Worm (Caenorhabditis elegans) whole organism, young adult: Measurements from ENCODE around the gene nhr-269.

Experiments used
- C06A6.2 ChIP-seq: fragments of 200-800 bp; sonication (Bioruptor generic); conservative IDR thresholded peaks from 2 replicates; pipeline ENCODE4 v1.3.6; 2022; ENCODE audit warnings: missing genetic modification characterization, missing compliant biosample characterization
- F10E7.11 ChIP-seq: sonication (generic microtip); optimal IDR thresholded peaks from 2 replicates; lab custom pipeline; 2017; ENCODE audit warnings: mild to moderate bottlenecking, missing genetic modification characterization, moderate library complexity, missing compliant biosample characterization
- F23B12.7 ChIP-seq: sonication (generic microtip); optimal IDR thresholded peaks from 2 replicates; lab custom pipeline; 2017; ENCODE audit warnings: missing genetic modification characterization, mild to moderate bottlenecking, missing compliant biosample characterization, antibody characterized with exemption, moderate library complexity; ENCODE audit not compliant: insufficient read depth
- F33H1.4 ChIP-seq: fragments of 200-800 bp; sonication (Bioruptor generic); IDR thresholded peaks from 2 replicates; pipeline ENCODE4 v1.3.6; 2022; ENCODE audit warnings: missing genetic modification reagents, missing genetic modification characterization, missing compliant biosample characterization
- F37B4.10 ChIP-seq: fragments of 200-800 bp; sonication (Bioruptor generic); IDR thresholded peaks from 2 replicates; pipeline ENCODE4 v1.3.6; 2022; ENCODE audit warnings: missing genetic modification characterization, missing compliant biosample characterization
- F39B2.1 ChIP-seq: fragments of 200-800 bp; sonication (Bioruptor generic); IDR thresholded peaks from 2 replicates; pipeline ENCODE4 v1.3.6; 2022; ENCODE audit warnings: missing genetic modification reagents, missing genetic modification characterization, missing compliant biosample characterization
- F49E8.2 ChIP-seq: sonication (generic microtip); optimal IDR thresholded peaks from 3 replicates; lab custom pipeline; 2017; ENCODE audit warnings: missing genetic modification characterization, mild to moderate bottlenecking, missing compliant biosample characterization, antibody characterized with exemption, moderate library complexity; ENCODE audit not compliant: insufficient read depth
- F52B5.7 ChIP-seq: sonication (generic microtip); optimal IDR thresholded peaks from 2 replicates; lab custom pipeline; 2016; ENCODE audit warnings: mild to moderate bottlenecking, missing genetic modification characterization, missing compliant biosample characterization
- F55B11.4 ChIP-seq: sonication (generic microtip); optimal IDR thresholded peaks from 2 replicates; lab custom pipeline; 2016; ENCODE audit warnings: missing compliant biosample characterization, missing genetic modification characterization, borderline replicate concordance; ENCODE audit not compliant: insufficient read depth
- F57A8.1 ChIP-seq: fragments of 200-800 bp; sonication (Bioruptor generic); optimal IDR thresholded peaks from 2 replicates; lab custom pipeline; 2018; ENCODE audit warnings: mild to moderate bottlenecking, missing genetic modification characterization, moderate library complexity, missing compliant biosample characterization
- T07F8.4 ChIP-seq: sonication (generic microtip); optimal IDR thresholded peaks from 2 replicates; lab custom pipeline; 2016; ENCODE audit warnings: mild to moderate bottlenecking, missing genetic modification characterization, moderate library complexity, missing compliant biosample characterization
- Y53G8AR.9 ChIP-seq: fragments of 200-800 bp; sonication (Bioruptor generic); conservative IDR thresholded peaks from 2 replicates; pipeline ENCODE4 v1.3.6; 2022; ENCODE audit warnings: missing genetic modification reagents, missing genetic modification characterization, missing compliant biosample characterization
- Y56A3A.18 ChIP-seq: fragments of 200-800 bp; sonication (Bioruptor generic); IDR thresholded peaks from 2 replicates; pipeline ENCODE4 v1.3.6; 2022; ENCODE audit warnings: missing genetic modification reagents, missing genetic modification characterization, missing compliant biosample characterization
- Y79H2A.3 ChIP-seq: fragments of 200-800 bp; sonication (Bioruptor generic); conservative IDR thresholded peaks from 2 replicates; pipeline ENCODE4 v1.3.6; 2022; ENCODE audit warnings: missing genetic modification reagents, missing genetic modification characterization, missing compliant biosample characterization
- Y95B8A.8 ChIP-seq: fragments of 200-800 bp; sonication (Bioruptor generic); IDR thresholded peaks from 2 replicates; pipeline ENCODE4 v1.3.6; 2022; ENCODE audit warnings: missing genetic modification reagents, missing genetic modification characterization, missing compliant biosample characterization
- aptf-3 ChIP-seq: fragments of 200-800 bp; sonication (Bioruptor generic); IDR thresholded peaks from 2 replicates; pipeline ENCODE4 v1.3.6; 2022; ENCODE audit warnings: missing genetic modification characterization, missing compliant biosample characterization
- ceh-100 ChIP-seq: fragments of 200-800 bp; sonication (Bioruptor generic); IDR thresholded peaks from 2 replicates; pipeline ENCODE4 v1.3.6; 2022; ENCODE audit warnings: missing genetic modification reagents, missing genetic modification characterization, missing compliant biosample characterization
- ceh-27 ChIP-seq: fragments of 200-800 bp; sonication (Bioruptor generic); optimal IDR thresholded peaks from 2 replicates; lab custom pipeline; 2018; ENCODE audit warnings: mild to moderate bottlenecking, missing genetic modification characterization, moderate library complexity, missing compliant biosample characterization
- ceh-58 ChIP-seq: fragments of 200-800 bp; sonication (Bioruptor generic); IDR thresholded peaks from 2 replicates; pipeline ENCODE4 v1.3.6; 2022; ENCODE audit warnings: missing genetic modification characterization, missing compliant biosample characterization
- dox-1 ChIP-seq: fragments of 200-800 bp; sonication (Bioruptor generic); IDR thresholded peaks from 2 replicates; pipeline ENCODE4 v1.3.6; 2022; ENCODE audit warnings: missing genetic modification reagents, missing genetic modification characterization, missing compliant biosample characterization
- egl-18 ChIP-seq: fragments of 200-800 bp; sonication (Bioruptor generic); IDR thresholded peaks from 2 replicates; pipeline ENCODE4 v1.3.6; 2022; ENCODE audit warnings: missing genetic modification reagents, missing genetic modification characterization, missing compliant biosample characterization
- egl-44 ChIP-seq: fragments of 200-800 bp; sonication (Bioruptor generic); IDR thresholded peaks from 2 replicates; pipeline ENCODE4 v1.3.6; 2022; ENCODE audit warnings: missing genetic modification reagents, missing genetic modification characterization, missing compliant biosample characterization
- gei-17 ChIP-seq: fragments of 200-800 bp; sonication (Bioruptor generic); optimal IDR thresholded peaks from 2 replicates; lab custom pipeline; 2018; ENCODE audit warnings: mild to moderate bottlenecking, missing genetic modification characterization, missing compliant biosample characterization
- him-1 ChIP-seq: sonication (generic microtip); optimal IDR thresholded peaks from 2 replicates; lab custom pipeline; 2016; ENCODE audit warnings: missing genotype, missing genetic modification reagents, missing genetic modification characterization, missing compliant biosample characterization
- hlh-26 ChIP-seq: fragments of 200-800 bp; sonication (Bioruptor generic); conservative IDR thresholded peaks from 2 replicates; pipeline ENCODE4 v1.3.6; 2022; ENCODE audit warnings: missing genetic modification reagents, missing genetic modification characterization, missing compliant biosample characterization
- hrde-1 ChIP-seq: sonication (generic microtip); optimal IDR thresholded peaks from 2 replicates; lab custom pipeline; 2016; ENCODE audit warnings: missing genetic modification characterization, mild to moderate bottlenecking, missing compliant biosample characterization, moderate library complexity, missing genotype, missing genetic modification reagents, borderline replicate concordance
- lag-1 ChIP-seq: fragments of 200-800 bp; sonication (Bioruptor generic); IDR thresholded peaks from 2 replicates; pipeline ENCODE4 v1.3.6; 2022; ENCODE audit warnings: missing genetic modification reagents, missing genetic modification characterization, missing compliant biosample characterization
- lin-40 ChIP-seq: sonication (generic microtip); optimal IDR thresholded peaks from 2 replicates; lab custom pipeline; 2016; ENCODE audit warnings: missing genetic modification characterization, mild to moderate bottlenecking, missing compliant biosample characterization, missing genotype, missing genetic modification reagents
- lin-54 ChIP-seq: fragments of 200-800 bp; sonication (Bioruptor generic); optimal IDR thresholded peaks from 2 replicates; lab custom pipeline; 2018; ENCODE audit warnings: mild to moderate bottlenecking, missing genetic modification characterization, missing compliant biosample characterization
- lsy-27 ChIP-seq: sonication (generic microtip); optimal IDR thresholded peaks from 2 replicates; lab custom pipeline; 2017; ENCODE audit warnings: missing genetic modification characterization, mild to moderate bottlenecking, missing compliant biosample characterization, antibody characterized with exemption, missing genotype, borderline replicate concordance; ENCODE audit not compliant: insufficient read depth
- madf-10 ChIP-seq: sonication (generic microtip); optimal IDR thresholded peaks from 2 replicates; lab custom pipeline; 2016; ENCODE audit warnings: mild to moderate bottlenecking, missing genetic modification characterization, missing compliant biosample characterization
- mcd-1 ChIP-seq: fragments of 200-800 bp; sonication (Bioruptor generic); IDR thresholded peaks from 2 replicates; pipeline ENCODE4 v1.3.6; 2022; ENCODE audit warnings: missing genetic modification reagents, missing genetic modification characterization, missing compliant biosample characterization
- mel-28 ChIP-seq: sonication (generic microtip); optimal IDR thresholded peaks from 2 replicates; lab custom pipeline; 2016; ENCODE audit warnings: borderline replicate concordance, mild to moderate bottlenecking, missing genetic modification characterization, missing compliant biosample characterization
- nfya-2 ChIP-seq: fragments of 200-800 bp; sonication (Bioruptor generic); IDR thresholded peaks from 2 replicates; pipeline ENCODE4 v1.3.6; 2022; ENCODE audit warnings: missing genetic modification reagents, missing genetic modification characterization, missing compliant biosample characterization
- nfyb-1 ChIP-seq: fragments of 200-800 bp; sonication (Bioruptor generic); IDR thresholded peaks from 2 replicates; pipeline ENCODE4 v1.3.6; 2022; ENCODE audit warnings: missing genetic modification reagents, missing genetic modification characterization, missing compliant biosample characterization
- rcor-1 ChIP-seq: fragments of 200-800 bp; sonication (Bioruptor generic); IDR thresholded peaks from 2 replicates; pipeline ENCODE4 v1.3.6; 2022; ENCODE audit warnings: missing genetic modification reagents, missing genetic modification characterization, missing compliant biosample characterization
- sdz-38 ChIP-seq: sonication (generic microtip); optimal IDR thresholded peaks from 2 replicates; lab custom pipeline; 2016; ENCODE audit warnings: missing genotype, missing genetic modification characterization, missing compliant biosample characterization
- snpc-1.1 ChIP-seq: sonication (generic microtip); optimal IDR thresholded peaks from 2 replicates; lab custom pipeline; 2017; ENCODE audit warnings: missing genetic modification characterization, mild to moderate bottlenecking, missing compliant biosample characterization, antibody characterized with exemption, moderate library complexity, missing genotype, missing genetic modification reagents; ENCODE audit not compliant: insufficient read depth
- snpc-3.4 ChIP-seq: sonication (generic microtip); optimal IDR thresholded peaks from 2 replicates; lab custom pipeline; 2017; ENCODE audit warnings: missing genetic modification characterization, mild to moderate bottlenecking, missing compliant biosample characterization, antibody characterized with exemption, moderate library complexity, missing genotype, missing genetic modification reagents
- snpc-4 ChIP-seq, 5 experiments: fragments of 150-350 bp in 1 of 5; sonication (generic microtip) in 4 of 5; optimal IDR thresholded peaks; 2 replicates each; lab custom pipeline; 2014 to 2018; ENCODE audit warnings: missing genetic modification characterization in 5 of 5, missing biosample characterization in 3 of 5, antibody characterized with exemption in 2 of 5, mild to moderate bottlenecking in 2 of 5, missing compliant biosample characterization in 2 of 5, missing genotype in 2 of 5, moderate library complexity in 2 of 5, missing genetic modification reagents in 1 of 5
- sptf-2 ChIP-seq: fragments of 200-800 bp; sonication (Bioruptor generic); optimal IDR thresholded peaks from 2 replicates; lab custom pipeline; 2018; ENCODE audit warnings: mild to moderate bottlenecking, missing genetic modification characterization, missing compliant biosample characterization
- tbp1 ChIP-seq: fragments of 200-800 bp; sonication (Bioruptor generic); optimal IDR thresholded peaks from 2 replicates; lab custom pipeline; 2018; ENCODE audit warnings: mild to moderate bottlenecking, missing genetic modification characterization, missing compliant biosample characterization
- tbx-9 ChIP-seq: sonication (generic microtip); optimal IDR thresholded peaks from 2 replicates; lab custom pipeline; 2016; ENCODE audit warnings: borderline replicate concordance, missing genetic modification characterization, inconsistent platforms, missing compliant biosample characterization
- tlf-1 ChIP-seq: fragments of 200-800 bp; sonication (Bioruptor generic); optimal IDR thresholded peaks from 2 replicates; lab custom pipeline; 2018; ENCODE audit warnings: mild to moderate bottlenecking, missing genetic modification characterization, missing compliant biosample characterization
- unc-62 ChIP-seq: fragments of 150-350 bp; optimal IDR thresholded peaks from 2 replicates; lab custom pipeline; 2014; ENCODE audit warnings: missing biosample characterization, missing genetic modification reagents, missing genetic modification characterization
- zfh-2 ChIP-seq: fragments of 200-800 bp; sonication (Bioruptor generic); conservative IDR thresholded peaks from 2 replicates; pipeline ENCODE4 v1.3.6; 2022; ENCODE audit warnings: missing genetic modification reagents, missing genetic modification characterization, missing compliant biosample characterization
- ztf-3 ChIP-seq: fragments of 200-800 bp; sonication (Bioruptor generic); optimal IDR thresholded peaks from 2 replicates; lab custom pipeline; 2018; ENCODE audit warnings: mild to moderate bottlenecking, missing genetic modification characterization, missing compliant biosample characterization

nhr-269 gene

ce11 chrV:15395347-15395746 is 25.7 kb upstream of the nhr-269 start, which contains the start of gene cyb-3 (continued):
- TF ChIP-seq snpc-3.4 (tag; lab: Kevin White, UChicago): peak; percentile 68
- no peak for TF ChIP-seq zfh-2
- TF ChIP-seq aptf-3: no peak
- no peak for TF ChIP-seq unc-62 (GFP tag; lab: Kevin White, UChicago)
- TF ChIP-seq F55B11.4 (tag; lab: Kevin White, UChicago): no peak
- no peak for TF ChIP-seq egl-18 (GFP tag; lab: Robert Waterston, UW)
- TF ChIP-seq tbx-9 (tag; lab: Kevin White, UChicago): no peak
- TF ChIP-seq Y53G8AR.9 (GFP tag; lab: Robert Waterston, UW): 0 out of 2 replicates have a peak, but pooled peaks have one; percentile 24
- no peak for TF ChIP-seq mel-28
- TF ChIP-seq ceh-100 (GFP tag; lab: Robert Waterston, UW): no peak
- TF ChIP-seq F52B5.7 (tag; lab: Kevin White, UChicago): no peak
- no peak for TF ChIP-seq C06A6.2 (GFP tag; lab: Robert Waterston, UW)
- no peak for TF ChIP-seq F10E7.11 (tag; lab: Kevin White, UChicago)
- peak; percentile 59; the same call in 1 of the 2 replicates for TF ChIP-seq rcor-1 (GFP tag; lab: Robert Waterston, UW)
- TF ChIP-seq ceh-27: no peak
- TF ChIP-seq tlf-1 (GFP tag; lab: Kevin White, UChicago): peak; percentile 48
- TF ChIP-seq him-1 (tag; lab: Kevin White, UChicago): no peak
- no peak for TF ChIP-seq lsy-27 (tag; lab: Kevin White, UChicago)
- TF ChIP-seq lag-1 (GFP tag; lab: Robert Waterston, UW): no peak
- no peak for TF ChIP-seq sdz-38 (tag; lab: Kevin White, UChicago)
- TF ChIP-seq gei-17 (GFP tag; lab: Kevin White, UChicago): no peak
- no peak for TF ChIP-seq F23B12.7 (tag; lab: Kevin White, UChicago)
- no peak for TF ChIP-seq sptf-2 (GFP tag; lab: Kevin White, UChicago)
- no peak for TF ChIP-seq lin-40 (tag; lab: Kevin White, UChicago)
- no peak for TF ChIP-seq Y56A3A.18
- no peak for TF ChIP-seq madf-10 (tag; lab: Kevin White, UChicago)
- TF ChIP-seq F39B2.1: no peak
- TF ChIP-seq snpc-1.1: no peak
- peak; percentile 1 for TF ChIP-seq snpc-4 (GFP tag; optimal IDR thresholded peaks at IDR 0.05; lab: Kevin White, UChicago)
- peak in 1 of 4 experiments; percentile 53 for TF ChIP-seq snpc-4 (tag; optimal IDR thresholded peaks at IDR 0.05; lab: Kevin White, UChicago)
- TF ChIP-seq nfya-2 (GFP tag; lab: Robert Waterston, UW): no peak
- TF ChIP-seq hlh-26 (GFP tag; lab: Robert Waterston, UW): no peak
- peak; percentile 53 for TF ChIP-seq tbp1 (GFP tag; lab: Kevin White, UChicago)
- TF ChIP-seq F33H1.4 (GFP tag; lab: Robert Waterston, UW): peak; percentile 71
- peak; percentile 84 for TF ChIP-seq mcd-1
- TF ChIP-seq dox-1: peak; percentile 60; the same call in 1 of the 2 replicates
- no peak for TF ChIP-seq T07F8.4 (tag; lab: Kevin White, UChicago)
- no peak for TF ChIP-seq ztf-3 (GFP tag; lab: Kevin White, UChicago)
- no peak for TF ChIP-seq F37B4.10
- TF ChIP-seq egl-44 (GFP tag; lab: Robert Waterston, UW): no peak
- peak; percentile 67; the same call in 1 of the 2 replicates for TF ChIP-seq Y95B8A.8 (GFP tag; lab: Robert Waterston, UW)
- no peak for TF ChIP-seq ceh-58 (GFP tag; lab: Robert Waterston, UW)
- no peak for TF ChIP-seq nfyb-1
- TF ChIP-seq F57A8.1 (GFP tag; lab: Kevin White, UChicago): no peak
- peak; percentile 80 for TF ChIP-seq F49E8.2 (tag; lab: Kevin White, UChicago)
- no peak for TF ChIP-seq hrde-1
- TF ChIP-seq lin-54 (GFP tag; lab: Kevin White, UChicago): peak; percentile 75
- TF ChIP-seq Y79H2A.3 (GFP tag; lab: Robert Waterston, UW): no peak
